Worm (Caenorhabditis elegans) whole organism, L1 larva: Measurements from ENCODE around the gene ZK856.6.

Experiments used
- Y116A8C.19 ChIP-seq: sonication (generic microtip); optimal IDR thresholded peaks from 2 replicates; lab custom pipeline; 2016; ENCODE audit warnings: missing compliant biosample characterization, missing genetic modification characterization, borderline replicate concordance
- ama-1 ChIP-seq: fragments of 150-350 bp; optimal IDR thresholded peaks from 2 replicates; lab custom pipeline; 2014
- blmp-1 ChIP-seq: fragments of 150-350 bp; optimal IDR thresholded peaks from 2 replicates; lab custom pipeline; 2014; ENCODE audit warnings: missing biosample characterization, missing genetic modification characterization
- dpl-1 ChIP-seq, 3 experiments: fragments of 150-350 bp in 2 of 3; sonication (generic microtip) in 1 of 3; optimal IDR thresholded peaks; 2 replicates each; lab custom pipeline; 2014 to 2017; ENCODE audit warnings: missing biosample characterization in 3 of 3, missing genetic modification characterization in 3 of 3, missing genetic modification reagents in 3 of 3
- efl-1 ChIP-seq, 4 experiments: fragments of 150-350 bp; optimal IDR thresholded peaks in 3 of 4; peaks in 1 of 4; 1 replicate in 1 of 4; 2 replicates in 3 of 4; lab custom pipeline; 2014; ENCODE audit warnings: missing biosample characterization in 2 of 4, missing genetic modification characterization in 2 of 4, missing genetic modification reagents in 2 of 4
- fos-1 ChIP-seq: fragments of 150-350 bp; optimal IDR thresholded peaks from 2 replicates; lab custom pipeline; 2014; ENCODE audit warnings: missing biosample characterization, missing genetic modification characterization
- isw-1 ChIP-seq: fragments of 200-800 bp; sonication (Bioruptor generic); IDR thresholded peaks from 2 replicates; pipeline ENCODE4 v1.3.6; 2022; ENCODE audit warnings: missing genetic modification characterization, missing compliant biosample characterization
- jun-1 ChIP-seq: fragments of 150-350 bp; optimal IDR thresholded peaks from 2 replicates; lab custom pipeline; 2014; ENCODE audit warnings: missing biosample characterization, missing genetic modification reagents, missing genetic modification characterization
- lin-13 ChIP-seq: fragments of 150-350 bp; optimal IDR thresholded peaks from 2 replicates; lab custom pipeline; 2014; ENCODE audit warnings: missing biosample characterization, missing genetic modification reagents, missing genetic modification characterization
- mep-1 ChIP-seq: fragments of 150-350 bp; optimal IDR thresholded peaks from 2 replicates; lab custom pipeline; 2014; ENCODE audit warnings: missing biosample characterization, missing genetic modification characterization
- nhr-76 ChIP-seq: sonication (generic microtip); optimal IDR thresholded peaks from 2 replicates; lab custom pipeline; 2017; ENCODE audit warnings: missing biosample characterization, missing genetic modification characterization
- nhr-84 ChIP-seq: sonication (generic microtip); optimal IDR thresholded peaks from 2 replicates; lab custom pipeline; 2017; ENCODE audit warnings: missing biosample characterization, missing genetic modification characterization
- unc-130 ChIP-seq: fragments of 150-350 bp; optimal IDR thresholded peaks from 2 replicates; lab custom pipeline; 2017; ENCODE audit warnings: missing biosample characterization, missing genetic modification characterization, inconsistent platforms
- vab-15 ChIP-seq: sonication (generic microtip); optimal IDR thresholded peaks from 2 replicates; lab custom pipeline; 2017; ENCODE audit warnings: missing genotype, mild to moderate bottlenecking, missing genetic modification characterization, missing compliant biosample characterization
- ztf-4 ChIP-seq: fragments of 150-350 bp; optimal IDR thresholded peaks from 2 replicates; lab custom pipeline; 2014; ENCODE audit warnings: missing biosample characterization, missing genetic modification characterization

ZK856.6 gene

DNA sequence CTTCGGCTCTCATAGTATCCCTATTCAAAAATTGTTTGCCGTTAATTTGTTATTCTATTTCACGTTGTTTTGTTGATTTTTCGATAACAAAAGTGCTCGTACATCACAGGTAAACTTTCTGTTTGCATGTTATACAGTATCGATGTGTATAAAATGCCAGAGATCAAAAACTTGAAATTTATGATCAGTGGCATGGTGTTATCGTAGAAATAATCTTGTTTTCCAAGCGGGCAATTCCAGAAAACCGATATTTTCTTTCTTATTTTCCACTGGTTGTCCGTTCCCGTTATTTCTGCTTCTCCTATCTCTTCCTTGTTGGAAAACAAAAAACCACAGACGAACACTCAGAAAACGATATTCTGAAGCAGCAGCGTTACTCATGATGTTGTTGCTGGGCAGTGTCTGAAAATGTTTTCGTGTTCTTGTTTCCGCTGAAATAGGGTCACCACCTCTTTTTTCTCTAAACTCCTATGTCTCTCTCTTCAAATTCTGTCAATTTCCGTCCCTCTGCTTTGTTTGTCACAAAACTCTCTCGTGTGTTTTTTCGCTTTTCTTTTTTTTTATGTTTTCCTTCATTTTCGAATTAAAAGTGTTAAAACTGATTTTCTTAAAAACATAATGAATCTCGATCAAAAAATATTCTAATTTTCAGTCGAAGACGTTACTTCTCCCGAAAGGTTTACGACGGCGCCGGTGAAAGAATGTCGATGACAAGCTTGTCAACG lies 49.9 kb downstream of the ZK856.6 start, which contains the start of gene akt-1:
Gene akt-1 (plus strand): TSS at position 651 of the 725 bp plus-strand sequence.
- no peak for TF ChIP-seq ztf-4 (tag; lab: Kevin White, UChicago)
- TF ChIP-seq Y116A8C.19 (tag; lab: Kevin White, UChicago), result no peak
- no peak for TF ChIP-seq blmp-1 (tag; lab: Kevin White, UChicago)
- peak; percentile 2 for TF ChIP-seq ama-1 (lab: Kevin White, UChicago)
- no peak for TF ChIP-seq nhr-84 (tag; lab: Kevin White, UChicago)
- TF ChIP-seq mep-1 (tag; lab: Kevin White, UChicago), result no peak
- no peak for TF ChIP-seq isw-1 (GFP tag; lab: Robert Waterston, UW)
- TF ChIP-seq unc-130 (tag; lab: Kevin White, UChicago), result no peak
- TF ChIP-seq efl-1 (optimal IDR thresholded peaks at IDR 0.05; lab: Kevin White, UChicago), result no peak
- peak in 1 of 2 experiments; percentile 49 for TF ChIP-seq efl-1 (GFP tag; optimal IDR thresholded peaks at IDR 0.05 in 1 of 2; lab: Kevin White, UChicago)
- no peak for TF ChIP-seq nhr-76 (tag; lab: Kevin White, UChicago)
- no peak for TF ChIP-seq vab-15 (tag; lab: Kevin White, UChicago)

DNA sequence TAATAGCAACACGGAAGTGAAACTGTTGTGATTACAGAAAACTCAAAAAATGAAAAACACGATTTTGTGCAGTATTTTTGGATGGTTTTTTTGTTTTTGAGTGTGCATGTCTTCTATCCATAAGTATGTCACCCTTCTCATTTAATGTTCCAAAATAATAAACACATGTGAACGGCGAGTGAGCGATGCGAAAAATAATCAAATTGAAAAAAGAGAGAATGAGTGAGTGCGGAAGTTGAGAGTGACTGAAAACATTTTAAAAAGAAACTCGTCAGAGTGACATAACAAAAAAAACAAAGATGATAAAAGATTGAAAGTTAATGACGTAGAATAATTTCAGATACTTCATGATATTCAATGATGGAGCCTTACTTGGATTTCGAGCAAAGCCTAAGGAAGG lies 51.0 kb downstream of the ZK856.6 start:
- TF ChIP-seq dpl-1 (GFP tag; optimal IDR thresholded peaks at IDR 0.05; lab: Kevin White, UChicago) (no peak), jun-1 (tag; lab: Kevin White, UChicago) (no peak), fos-1 (tag; lab: Kevin White, UChicago) (no peak), lin-13 (GFP tag; lab: Kevin White, UChicago) (no peak)
